Worm (Caenorhabditis elegans) whole organism, midembryonic: Measurements from ENCODE around the gene Y66H1A.5.

Source experiments
- T22C8.4 ChIP-seq: fragments of 200-800 bp; sonication (Bioruptor generic); IDR thresholded peaks from 2 replicates; pipeline ENCODE4 v1.3.6; 2022; ENCODE audit warnings: missing genetic modification characterization, missing compliant biosample characterization
- cog-1 ChIP-seq: sonication (generic microtip); optimal IDR thresholded peaks from 2 replicates; lab custom pipeline; 2016; ENCODE audit warnings: missing genetic modification characterization, missing compliant biosample characterization
- flt-1 ChIP-seq: fragments of 200-800 bp; sonication (Bioruptor generic); IDR thresholded peaks from 2 replicates; pipeline ENCODE4 v1.3.6; 2022; ENCODE audit warnings: missing genetic modification characterization, missing compliant biosample characterization
- klf-2 ChIP-seq: fragments of 200-800 bp; sonication (Bioruptor generic); conservative IDR thresholded peaks from 2 replicates; pipeline ENCODE4 v1.3.6; 2022; ENCODE audit warnings: missing genetic modification reagents, missing genetic modification characterization, missing compliant biosample characterization
- med-1 ChIP-seq: sonication (generic microtip); optimal IDR thresholded peaks from 2 replicates; lab custom pipeline; 2017; ENCODE audit warnings: missing genetic modification characterization, mild to moderate bottlenecking, missing compliant biosample characterization, antibody characterized with exemption, missing genetic modification reagents; ENCODE audit not compliant: insufficient read depth
- ref-1 ChIP-seq: fragments of 200-800 bp; sonication (Bioruptor generic); conservative IDR thresholded peaks from 2 replicates; pipeline ENCODE4 v1.3.6; 2022; ENCODE audit warnings: missing genetic modification reagents, missing genetic modification characterization, missing compliant biosample characterization
- tab-1 ChIP-seq: fragments of 200-800 bp; sonication (Bioruptor generic); IDR thresholded peaks from 2 replicates; pipeline ENCODE4 v1.3.6; 2022; ENCODE audit warnings: missing genetic modification characterization, missing compliant biosample characterization
- ztf-23 ChIP-seq: fragments of 200-800 bp; sonication (Bioruptor generic); IDR thresholded peaks from 2 replicates; pipeline ENCODE4 v1.3.6; 2022; ENCODE audit warnings: missing genetic modification reagents, missing genetic modification characterization, missing compliant biosample characterization
- ztf-29 ChIP-seq: fragments of 200-800 bp; sonication (Bioruptor generic); IDR thresholded peaks from 2 replicates; pipeline ENCODE4 v1.3.6; 2022; ENCODE audit warnings: missing genetic modification reagents, missing genetic modification characterization, missing compliant biosample characterization

DNA sequence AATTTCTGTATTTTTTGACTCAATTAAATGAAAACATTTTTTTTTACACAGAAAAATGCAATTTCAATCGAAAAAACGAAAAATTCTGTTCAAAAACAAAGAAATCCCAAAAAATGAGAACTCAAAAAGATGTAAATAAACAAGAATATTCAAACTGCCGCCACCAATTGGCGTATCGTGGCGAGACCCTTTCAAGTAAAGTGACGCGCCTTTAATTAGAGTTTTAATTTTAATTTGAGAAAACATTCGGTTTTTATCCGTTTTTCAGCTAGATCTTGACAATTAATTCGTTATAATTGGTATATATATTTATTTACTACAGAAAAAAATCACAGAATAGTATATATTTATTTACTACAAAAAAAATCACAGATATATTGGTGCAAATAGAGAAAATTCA lies 49.3 kb downstream of the Y66H1A.5 start:
- TF ChIP-seq klf-2 (GFP tag; lab: Robert Waterston, UW) (no peak), med-1 (GFP tag; lab: Kevin White, UChicago) (no peak), ztf-29 (GFP tag; lab: Robert Waterston, UW) (no peak), tab-1 (GFP tag; lab: Robert Waterston, UW) (no peak), flt-1 (GFP tag; lab: Robert Waterston, UW) (no peak), ref-1 (GFP tag; lab: Robert Waterston, UW) (no peak), cog-1 (tag; lab: Kevin White, UChicago) (no peak), ztf-23 (GFP tag; lab: Robert Waterston, UW) (no peak), T22C8.4 (GFP tag; lab: Robert Waterston, UW) (no peak)
